Fruit fly (Drosophila melanogaster) Kc167 (cell line): ENCODE data around the gene loco.

ENCODE experiments used
- Myc ChIP-seq: fragments of >200 bp; optimal IDR thresholded peaks from 2 replicates; lab custom pipeline; 2017; ENCODE audit warnings: missing external identifiers
- Sin3A ChIP-seq: fragments of >200 bp; optimal IDR thresholded peaks from 2 replicates; lab custom pipeline; 2018; ENCODE audit warnings: missing external identifiers
- h ChIP-seq: fragments of >200 bp; optimal IDR thresholded peaks from 3 replicates; lab custom pipeline; 2018; ENCODE audit warnings: missing external identifiers
- insv ChIP-seq: fragments of >200 bp; optimal IDR thresholded peaks from 3 replicates; lab custom pipeline; 2018; ENCODE audit warnings: missing external identifiers
- psq ChIP-seq: fragments of >200 bp; optimal IDR thresholded peaks from 2 replicates; lab custom pipeline; 2017; ENCODE audit warnings: missing external identifiers
- ttk ChIP-seq: sonication (Bioruptor generic); optimal IDR thresholded peaks from 2 replicates; lab custom pipeline; 2017; ENCODE audit warnings: missing external identifiers

loco gene

DNA sequence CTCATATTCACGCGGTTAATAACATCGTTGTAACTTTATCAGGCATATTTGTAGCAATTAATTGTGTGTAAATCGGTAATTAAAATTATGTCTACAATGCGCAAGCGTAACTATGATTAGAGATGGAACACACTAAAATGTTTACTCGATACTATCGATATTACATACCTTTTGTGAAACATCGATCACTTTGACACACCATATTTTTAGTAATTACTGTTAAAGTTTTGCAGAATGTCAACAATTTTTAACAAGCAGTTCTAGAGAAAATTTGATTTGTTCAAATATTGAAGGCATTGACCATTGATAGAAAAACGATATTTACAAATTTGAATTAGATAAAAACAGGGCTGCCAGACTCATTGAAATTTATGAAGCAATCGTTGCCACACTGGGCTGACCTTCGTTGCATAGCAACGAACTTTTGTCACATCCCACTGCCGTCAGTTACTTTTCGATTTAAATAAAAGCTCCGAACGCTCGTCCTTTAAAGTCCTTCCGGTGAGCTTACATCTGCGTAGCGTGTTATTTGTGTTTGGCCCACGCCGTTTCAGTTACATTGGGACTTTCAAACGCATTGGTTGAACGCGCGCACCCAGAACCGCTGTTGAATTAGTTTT lies at the start of gene loco, which contains the start of gene wake:
Gene loco, minus strand, starts transcription at position 149 of the 620 bp plus-strand sequence.
Gene wake, plus strand, starts transcription at position 570 of the 620 bp plus-strand sequence.
- TF ChIP-seq Myc (lab: Kevin White, UChicago): no peak

DNA sequence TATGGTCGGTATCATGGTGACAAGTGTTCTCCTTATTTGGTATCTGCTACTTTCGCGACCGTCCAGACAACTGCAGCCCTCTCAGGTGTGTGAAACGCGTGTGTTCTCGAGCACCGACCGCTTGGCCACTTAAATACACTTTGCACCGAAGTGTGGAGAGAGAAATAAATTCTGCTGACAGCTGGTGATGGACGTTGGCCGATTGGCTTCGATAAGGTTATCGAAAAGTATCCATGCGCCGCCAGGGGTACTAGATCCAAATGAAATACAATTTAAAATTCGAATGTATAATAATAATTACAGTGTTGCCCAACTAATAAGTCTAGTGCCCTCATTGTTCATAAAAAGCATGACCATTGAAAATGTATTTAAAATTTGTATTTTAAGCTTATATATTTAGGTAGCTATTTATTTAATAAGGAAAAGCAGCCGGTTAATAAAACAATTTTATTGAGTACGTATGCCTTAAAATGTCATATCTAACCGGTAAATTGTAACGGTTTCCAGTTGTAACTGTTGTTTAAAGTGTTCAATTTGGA lies 47.2 kb upstream of the loco start, which contains the start of the genes Gclm and CG17625:
Gene Gclm, minus strand, starts transcription at position 175 of the 539 bp plus-strand sequence.
Gene CG17625, plus strand, starts transcription at position 514 of the 539 bp plus-strand sequence.
- TF ChIP-seq Myc (lab: Kevin White, UChicago): no peak
- no peak for TF ChIP-seq h (lab: Kevin White, UChicago)

DNA sequence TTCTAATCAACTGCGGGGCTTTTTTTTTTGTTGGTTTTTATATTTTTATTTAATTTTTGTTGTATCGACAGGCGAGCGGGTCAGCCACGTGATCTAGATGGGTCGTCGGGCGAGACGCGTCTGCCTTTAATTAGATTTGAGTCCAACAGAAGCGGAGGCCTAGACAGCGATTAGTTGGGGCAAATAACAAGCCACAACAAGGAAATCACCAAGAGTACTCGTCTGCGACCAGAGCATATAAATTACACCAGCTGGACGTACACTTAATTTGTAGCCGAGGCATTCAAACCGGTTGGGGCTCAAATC lies 45.7 kb upstream of the loco start:
- TF ChIP-seq insv (lab: Kevin White, UChicago) (no peak), Sin3A (lab: Kevin White, UChicago) (no peak), h (lab: Kevin White, UChicago) (no peak), Myc (lab: Kevin White, UChicago) (no peak)

DNA sequence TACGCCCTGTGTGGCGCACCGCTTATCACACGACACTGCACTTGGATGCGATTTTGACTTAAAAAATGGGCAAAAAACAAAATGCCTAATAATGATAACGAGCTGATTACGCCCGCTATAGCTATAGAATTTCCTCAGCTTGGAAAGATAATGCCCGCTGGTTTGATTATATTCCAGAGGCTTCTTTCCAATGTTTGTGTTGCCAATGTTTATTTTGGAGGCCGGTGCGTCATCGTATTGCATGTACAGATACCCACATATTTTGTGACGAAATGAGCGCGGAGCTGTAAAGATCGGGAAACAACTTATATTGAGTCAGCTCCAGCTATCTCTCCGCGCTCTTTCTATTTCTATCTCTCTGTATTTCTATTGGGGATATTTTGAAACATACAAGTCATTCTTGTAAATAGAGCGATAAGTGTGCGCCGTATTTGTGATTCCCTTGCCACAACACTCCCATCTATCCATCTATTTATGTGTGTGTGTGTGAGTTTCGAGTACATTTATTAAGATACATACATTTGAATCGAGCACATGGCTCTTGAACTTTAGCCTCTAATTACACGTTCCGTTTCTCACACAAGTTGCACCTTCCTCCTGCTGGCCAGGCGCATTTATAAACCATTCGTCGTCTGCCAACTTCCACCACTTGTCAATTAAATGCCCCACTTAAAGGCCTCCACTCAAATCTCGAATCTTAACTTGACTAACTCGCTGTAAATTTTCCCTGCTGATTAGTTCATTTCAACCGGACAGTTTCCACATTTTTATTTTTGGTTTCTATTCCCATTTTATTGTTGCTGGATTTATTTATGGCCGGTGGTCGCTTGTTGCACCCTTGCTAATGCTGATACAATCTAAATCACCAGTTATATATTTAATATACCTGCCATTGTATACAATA lies 45.1 kb upstream of the loco start:
- TF ChIP-seq Sin3A (lab: Kevin White, UChicago) (no peak), ttk (lab: Kevin White, UChicago) (no peak), h (lab: Kevin White, UChicago) (no peak), Myc (lab: Kevin White, UChicago) (no peak), insv (lab: Kevin White, UChicago) (no peak), psq (lab: Kevin White, UChicago) (no peak)

DNA sequence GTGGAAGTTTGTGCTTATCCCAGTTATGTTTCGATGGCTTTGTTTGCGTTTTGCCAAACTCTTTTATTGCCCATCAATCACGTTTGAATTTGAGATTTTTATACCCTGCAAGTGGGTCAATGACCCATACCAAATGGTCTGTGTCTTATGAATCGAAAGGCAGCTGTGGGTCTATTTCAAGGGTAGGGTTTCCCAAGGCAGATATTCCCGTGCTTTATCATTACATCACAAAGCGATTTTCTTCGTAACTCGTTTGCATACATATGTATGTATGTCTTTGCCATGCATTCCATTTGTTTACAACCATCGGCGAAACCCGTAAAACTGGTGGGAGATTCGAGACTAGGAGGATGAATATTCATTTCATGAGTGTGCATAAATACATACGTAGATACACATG lies 36.3 kb upstream of the loco start:
- TF ChIP-seq ttk (lab: Kevin White, UChicago): no peak
- TF ChIP-seq insv (lab: Kevin White, UChicago): no peak
- no peak for TF ChIP-seq Myc (lab: Kevin White, UChicago)
- no peak for TF ChIP-seq Sin3A (lab: Kevin White, UChicago)
- TF ChIP-seq psq (lab: Kevin White, UChicago): no peak
- TF ChIP-seq h (lab: Kevin White, UChicago): no peak

DNA sequence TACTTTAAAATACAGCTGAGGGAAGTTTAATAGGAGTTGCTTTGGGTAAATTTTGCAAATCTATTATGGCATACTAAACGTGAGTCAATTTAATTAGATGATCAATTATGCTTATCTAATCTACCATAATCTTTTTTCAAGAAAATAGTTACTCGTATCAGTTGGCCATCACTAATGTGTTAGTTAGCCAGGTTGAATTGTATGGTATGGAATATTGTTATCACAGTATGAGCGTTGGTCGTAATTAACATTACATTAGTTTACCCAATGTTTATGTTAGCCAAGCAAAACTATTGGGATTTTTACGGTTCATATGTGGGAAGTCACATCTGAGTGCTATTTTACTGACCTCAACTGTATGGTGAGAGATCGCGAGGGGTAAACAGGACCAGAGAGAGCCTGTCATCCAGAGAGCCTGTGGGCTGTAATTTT lies 34.4 kb upstream of the loco start:
- no peak for TF ChIP-seq Myc (lab: Kevin White, UChicago)
- TF ChIP-seq insv (lab: Kevin White, UChicago): no peak
- no peak for TF ChIP-seq Sin3A (lab: Kevin White, UChicago)
- no peak for TF ChIP-seq ttk (lab: Kevin White, UChicago)
- no peak for TF ChIP-seq psq (lab: Kevin White, UChicago)
- no peak for TF ChIP-seq h (lab: Kevin White, UChicago)

DNA sequence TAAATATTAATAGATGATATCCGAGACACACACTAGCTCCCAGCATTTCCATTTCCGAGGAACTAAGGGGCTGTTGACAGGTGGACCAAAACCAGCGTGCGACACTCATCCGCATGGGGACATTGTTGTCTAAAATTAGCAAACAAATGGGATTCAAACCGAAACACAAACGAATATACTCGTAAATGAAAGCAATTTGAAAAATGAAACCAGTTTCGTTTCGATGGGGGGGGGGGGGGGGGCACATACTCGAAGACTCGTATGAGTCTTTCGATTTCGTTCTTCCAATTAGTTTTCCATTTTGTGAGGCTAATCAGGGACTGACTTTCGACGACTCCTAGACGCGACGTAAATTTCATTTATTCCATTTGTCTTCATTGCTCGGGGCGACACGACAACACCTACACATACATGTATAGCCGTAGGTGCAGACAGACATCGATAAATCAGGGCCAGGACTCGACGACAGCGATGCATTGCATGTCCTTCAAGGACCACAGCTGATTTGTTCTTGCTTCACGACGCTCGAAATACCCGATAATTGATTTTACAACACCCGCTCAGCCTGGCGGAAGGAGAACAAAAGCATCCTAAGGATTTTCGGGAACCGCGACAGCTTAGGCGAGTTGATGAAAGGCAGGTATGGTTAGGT lies 33.6 kb upstream of the loco start:
- TF ChIP-seq Sin3A (lab: Kevin White, UChicago): no peak
- TF ChIP-seq psq (lab: Kevin White, UChicago): no peak
- TF ChIP-seq h (lab: Kevin White, UChicago): no peak
- no peak for TF ChIP-seq Myc (lab: Kevin White, UChicago)
- TF ChIP-seq ttk (lab: Kevin White, UChicago): no peak
- no peak for TF ChIP-seq insv (lab: Kevin White, UChicago)

DNA sequence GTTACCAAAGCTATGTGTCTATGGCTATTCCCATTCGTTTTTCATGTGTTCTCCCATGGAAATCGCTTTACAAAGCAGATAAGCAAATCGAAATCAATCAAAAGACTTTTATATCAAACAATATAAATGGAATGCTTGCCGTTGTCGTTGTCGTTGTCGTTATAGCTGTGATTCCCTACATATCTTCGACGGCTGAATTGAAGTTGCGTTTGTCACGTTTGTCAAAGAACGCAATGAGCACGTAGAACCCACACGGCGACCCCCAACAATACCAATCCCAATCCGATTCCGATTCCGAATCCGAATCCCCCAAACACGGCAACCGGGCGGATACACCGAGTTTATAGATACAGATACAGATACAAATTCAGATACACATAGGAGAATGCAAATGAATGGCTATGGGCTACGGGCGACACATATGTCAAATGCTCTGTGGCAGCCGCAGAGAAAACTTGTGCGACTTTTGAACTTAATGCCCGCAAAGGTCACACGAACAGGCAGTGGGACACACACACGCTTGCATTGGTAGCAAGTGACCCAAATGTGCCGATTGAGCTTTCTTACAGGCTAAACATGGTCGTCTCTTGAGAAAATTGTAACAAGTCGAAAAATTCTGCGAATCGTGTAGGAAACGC lies 30.7 kb upstream of the loco start:
- no peak for TF ChIP-seq insv (lab: Kevin White, UChicago)
- TF ChIP-seq ttk (lab: Kevin White, UChicago): no peak
- TF ChIP-seq psq (lab: Kevin White, UChicago): no peak
- TF ChIP-seq Sin3A (lab: Kevin White, UChicago): no peak
- no peak for TF ChIP-seq h (lab: Kevin White, UChicago)
- TF ChIP-seq Myc (lab: Kevin White, UChicago): no peak

DNA sequence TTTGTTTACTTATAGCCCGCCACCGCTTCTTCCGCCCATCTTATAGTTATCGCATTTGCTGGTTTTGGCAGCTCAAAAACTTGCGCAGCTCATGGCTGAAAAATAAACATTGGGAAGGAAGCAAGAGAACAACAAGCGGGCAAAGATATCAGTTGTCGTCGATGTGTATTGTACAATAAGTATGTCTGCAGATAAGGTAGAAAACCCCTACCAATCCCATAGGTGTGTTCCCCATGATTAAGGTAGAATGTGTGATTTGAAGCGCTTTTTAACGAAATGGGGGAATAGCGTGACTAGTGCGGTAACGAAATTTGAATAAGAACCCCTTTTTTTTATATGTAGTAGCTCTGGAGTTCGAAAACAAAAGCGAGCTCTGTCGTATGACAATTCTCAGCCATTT lies 29.9 kb upstream of the loco start:
- TF ChIP-seq h (lab: Kevin White, UChicago) (no peak), Sin3A (lab: Kevin White, UChicago) (no peak), ttk (lab: Kevin White, UChicago) (no peak), insv (lab: Kevin White, UChicago) (no peak), psq (lab: Kevin White, UChicago) (no peak), Myc (lab: Kevin White, UChicago) (no peak)

DNA sequence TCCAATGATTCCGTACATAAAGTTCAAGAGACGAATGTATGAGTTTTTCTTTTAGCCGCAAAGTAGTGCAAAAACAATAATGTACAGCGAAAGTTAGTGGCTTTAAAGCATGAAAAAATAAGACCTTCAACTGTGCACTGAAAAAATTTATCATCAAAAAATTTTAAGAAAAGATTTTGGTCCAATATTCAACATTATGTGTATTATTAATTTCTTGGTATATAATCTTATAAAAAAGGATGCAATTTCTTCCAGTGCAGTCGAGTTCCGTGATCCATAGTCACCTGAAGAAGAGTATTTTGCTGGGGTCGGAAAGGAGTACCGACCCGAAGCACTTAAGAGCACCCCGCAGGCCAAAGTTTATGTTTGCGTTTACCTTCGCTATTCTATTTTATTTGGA lies 29.4 kb upstream of the loco start:
- no peak for TF ChIP-seq insv (lab: Kevin White, UChicago)
- TF ChIP-seq h (lab: Kevin White, UChicago): no peak
- no peak for TF ChIP-seq ttk (lab: Kevin White, UChicago)
- TF ChIP-seq Myc (lab: Kevin White, UChicago): no peak
- TF ChIP-seq psq (lab: Kevin White, UChicago): no peak
- no peak for TF ChIP-seq Sin3A (lab: Kevin White, UChicago)

DNA sequence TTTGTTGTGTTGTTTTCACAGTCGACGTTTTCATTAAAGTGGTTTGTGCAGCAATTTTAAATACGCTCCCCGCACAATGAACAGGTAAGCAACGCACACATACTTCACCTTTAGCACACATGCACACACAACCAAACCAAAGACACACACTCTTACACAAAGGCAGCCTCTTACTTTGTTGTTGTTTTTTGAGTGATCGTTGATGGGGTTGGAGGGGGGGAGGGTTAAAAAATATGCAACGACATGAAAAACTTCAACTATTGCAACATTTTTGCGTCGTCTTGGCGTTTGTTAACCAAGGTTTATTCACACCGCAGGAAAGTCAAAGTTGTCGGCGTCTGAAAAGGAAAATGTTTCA lies 28.8 kb upstream of the loco start:
- no peak for TF ChIP-seq psq (lab: Kevin White, UChicago)
- no peak for TF ChIP-seq Myc (lab: Kevin White, UChicago)
- TF ChIP-seq ttk (lab: Kevin White, UChicago): no peak
- no peak for TF ChIP-seq h (lab: Kevin White, UChicago)
- TF ChIP-seq insv (lab: Kevin White, UChicago): no peak
